Worm (Caenorhabditis elegans) whole organism, mixed stage, embryonic: ENCODE measurements around the gene gst-3.
A peak's percentile ranks its signal among the peaks of the same experiment; 100 is the strongest.

Experiments
- blmp-1 ChIP-seq: fragments of 150-350 bp; optimal IDR thresholded peaks from 2 replicates; lab custom pipeline; 2014; ENCODE audit warnings: missing biosample characterization, missing genetic modification characterization
- cnd-1 ChIP-seq: fragments of 200-800 bp; sonication (Bioruptor generic); optimal IDR thresholded peaks from 2 replicates; lab custom pipeline; 2018; ENCODE audit warnings: mild to moderate bottlenecking, missing genetic modification characterization, missing compliant biosample characterization
- lin-32 ChIP-seq: fragments of 200-800 bp; sonication (Bioruptor generic); optimal IDR thresholded peaks from 2 replicates; lab custom pipeline; 2018; ENCODE audit warnings: mild to moderate bottlenecking, missing genetic modification characterization, missing compliant biosample characterization

gst-3 gene

ce11 chrIV:10090358-10090757, 49.7 kb downstream of the gst-3 start, which contains the start of gene ttbk-5:
ttbk-5 (plus strand) TSS chrIV:10090658.
- TF ChIP-seq cnd-1 (tag; lab: Kevin White, UChicago), result no peak
- peak; percentile 55 for TF ChIP-seq blmp-1 (tag; lab: Kevin White, UChicago)
- TF ChIP-seq, all 35 proteins: peak for 1

DNA sequence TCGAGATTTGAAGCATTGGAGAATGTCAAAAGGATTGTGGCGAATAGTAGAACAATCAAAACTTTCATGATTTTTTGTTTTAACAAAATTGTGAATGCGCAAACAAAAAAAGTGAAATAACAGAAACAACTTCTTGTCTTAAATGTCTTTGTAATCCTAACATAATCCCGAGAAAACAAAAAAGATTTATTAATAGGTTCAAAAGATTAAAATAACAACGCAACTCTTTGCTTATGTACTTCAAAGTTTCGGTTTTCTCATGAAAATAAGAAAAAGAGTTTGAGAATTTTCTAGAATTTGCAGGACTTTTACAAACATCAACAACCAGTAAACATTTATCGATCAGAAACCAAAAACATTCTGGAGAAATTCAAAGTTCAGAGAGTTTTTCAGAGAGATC, 50.3 kb downstream of the gst-3 start, which contains the start of gene ttr-39:
ttr-39 (minus strand) TSS at position 101 of the 400 bp plus-strand sequence.
- TF ChIP-seq lin-32 (GFP tag; lab: Kevin White, UChicago) (no peak), blmp-1 (tag; lab: Kevin White, UChicago) (peak; percentile 90)
